Worm (Caenorhabditis elegans) whole organism, L3 larva: ENCODE results near the gene R02D5.8.

Experiments used
- R02D3.7 ChIP-seq: fragments of 150-350 bp; optimal IDR thresholded peaks from 2 replicates; lab custom pipeline; 2014; ENCODE audit warnings: missing biosample characterization, missing genetic modification characterization
- ZK546.5 ChIP-seq: sonication (generic microtip); optimal IDR thresholded peaks from 2 replicates; lab custom pipeline; 2017; ENCODE audit warnings: missing biosample characterization, missing genetic modification characterization
- aly-2 ChIP-seq: fragments of 150-350 bp; optimal IDR thresholded peaks from 2 replicates; lab custom pipeline; 2014; ENCODE audit warnings: missing biosample characterization, missing genetic modification characterization
- ama-1 ChIP-seq: fragments of 150-350 bp; optimal IDR thresholded peaks from 2 replicates; lab custom pipeline; 2018
- ceh-16 ChIP-seq: sonication (generic microtip); optimal IDR thresholded peaks from 2 replicates; lab custom pipeline; 2017; ENCODE audit warnings: missing biosample characterization, missing genetic modification characterization
- ceh-28 ChIP-seq: fragments of 150-350 bp; optimal IDR thresholded peaks from 2 replicates; lab custom pipeline; 2014; ENCODE audit warnings: missing biosample characterization, missing genetic modification reagents, missing genetic modification characterization
- ceh-82 ChIP-seq: fragments of 150-350 bp; optimal IDR thresholded peaks from 2 replicates; lab custom pipeline; 2014; ENCODE audit warnings: missing biosample characterization, missing genetic modification characterization
- ceh-9 ChIP-seq: sonication (generic microtip); optimal IDR thresholded peaks from 2 replicates; lab custom pipeline; 2018; ENCODE audit warnings: missing biosample characterization, missing genetic modification characterization
- daf-12 ChIP-seq: fragments of 150-350 bp; optimal IDR thresholded peaks from 2 replicates; lab custom pipeline; 2014; ENCODE audit warnings: missing biosample characterization, missing genetic modification reagents, missing genetic modification characterization
- egl-27 ChIP-seq: sonication (generic microtip); optimal IDR thresholded peaks from 4 replicates; lab custom pipeline; 2017; ENCODE audit warnings: missing biosample characterization, missing genetic modification reagents, missing genetic modification characterization
- egl-5 ChIP-seq: fragments of 150-350 bp; optimal IDR thresholded peaks from 2 replicates; lab custom pipeline; 2017; ENCODE audit warnings: missing biosample characterization, missing genetic modification reagents, missing genetic modification characterization, inconsistent platforms
- elt-1 ChIP-seq: fragments of 150-350 bp; optimal IDR thresholded peaks from 2 replicates; lab custom pipeline; 2014; ENCODE audit warnings: missing biosample characterization, missing genetic modification characterization
- elt-2 ChIP-seq: sonication (generic microtip); optimal IDR thresholded peaks from 2 replicates; lab custom pipeline; 2016; ENCODE audit warnings: missing genetic modification reagents, mild to moderate bottlenecking, missing genetic modification characterization, missing compliant biosample characterization
- elt-3 ChIP-seq, 3 experiments: fragments of 150-350 bp in 1 of 3; sonication (generic microtip) in 2 of 3; optimal IDR thresholded peaks; 2 replicates in 2 of 3; 4 replicates in 1 of 3; lab custom pipeline; 2014 to 2017; ENCODE audit warnings: missing biosample characterization in 3 of 3, missing genetic modification characterization in 3 of 3
- eor-1 ChIP-seq, 2 experiments: fragments of 150-350 bp; optimal IDR thresholded peaks; 2 replicates each; lab custom pipeline; 2014 to 2018; ENCODE audit warnings: missing biosample characterization in 2 of 2, missing genetic modification characterization in 2 of 2
- fkh-10 ChIP-seq: sonication (generic microtip); optimal IDR thresholded peaks from 2 replicates; lab custom pipeline; 2017; ENCODE audit warnings: missing biosample characterization, missing genetic modification reagents, missing genetic modification characterization
- fos-1 ChIP-seq: fragments of 150-350 bp; optimal IDR thresholded peaks from 2 replicates; lab custom pipeline; 2014; ENCODE audit warnings: missing biosample characterization, missing genetic modification characterization
- hmg-11 ChIP-seq: sonication (generic microtip); optimal IDR thresholded peaks from 2 replicates; lab custom pipeline; 2016; ENCODE audit warnings: missing genetic modification characterization, missing compliant biosample characterization
- jun-1 ChIP-seq: fragments of 150-350 bp; optimal IDR thresholded peaks from 2 replicates; lab custom pipeline; 2014; ENCODE audit warnings: missing biosample characterization, missing genetic modification reagents, missing genetic modification characterization
- lin-15B ChIP-seq: fragments of 150-350 bp; optimal IDR thresholded peaks from 2 replicates; lab custom pipeline; 2014; ENCODE audit warnings: missing biosample characterization, missing genetic modification characterization
- lin-39 ChIP-seq: fragments of 150-350 bp; optimal IDR thresholded peaks from 2 replicates; lab custom pipeline; 2018; ENCODE audit warnings: missing biosample characterization, missing genetic modification reagents, missing genetic modification characterization
- lsy-12 ChIP-seq: sonication (generic microtip); optimal IDR thresholded peaks from 2 replicates; lab custom pipeline; 2016; ENCODE audit warnings: mild to moderate bottlenecking, missing genetic modification characterization, missing compliant biosample characterization
- mdl-1 ChIP-seq: fragments of 150-350 bp; optimal IDR thresholded peaks from 2 replicates; lab custom pipeline; 2014; ENCODE audit warnings: missing biosample characterization, missing genetic modification characterization
- mml-1 ChIP-seq: fragments of 150-350 bp; sonication (generic microtip); optimal IDR thresholded peaks from 3 replicates; lab custom pipeline; 2014; ENCODE audit warnings: missing biosample characterization, missing genetic modification characterization
- nfya-1 ChIP-seq: sonication (generic microtip); optimal IDR thresholded peaks from 2 replicates; lab custom pipeline; 2017; ENCODE audit warnings: missing genetic modification characterization, mild to moderate bottlenecking, missing compliant biosample characterization, antibody characterized with exemption, moderate library complexity; ENCODE audit not compliant: insufficient read depth
- nhr-11 ChIP-seq: fragments of 150-350 bp; optimal IDR thresholded peaks from 2 replicates; lab custom pipeline; 2014; ENCODE audit warnings: missing biosample characterization, missing genetic modification characterization
- nhr-23 ChIP-seq: fragments of 150-350 bp; optimal IDR thresholded peaks from 2 replicates; lab custom pipeline; 2014; ENCODE audit warnings: missing biosample characterization, missing genetic modification reagents, missing genetic modification characterization
- nhr-237 ChIP-seq: fragments of 150-350 bp; optimal IDR thresholded peaks from 2 replicates; lab custom pipeline; 2014; ENCODE audit warnings: missing biosample characterization, missing genetic modification characterization
- nhr-25 ChIP-seq: sonication (generic microtip); optimal IDR thresholded peaks from 2 replicates; lab custom pipeline; 2017; ENCODE audit warnings: missing biosample characterization, missing genetic modification characterization
- nhr-28 ChIP-seq: fragments of 150-350 bp; optimal IDR thresholded peaks from 2 replicates; lab custom pipeline; 2014; ENCODE audit warnings: missing biosample characterization, missing genetic modification characterization
- nhr-43 ChIP-seq: sonication (generic microtip); optimal IDR thresholded peaks from 2 replicates; lab custom pipeline; 2016; ENCODE audit warnings: mild to moderate bottlenecking, missing genetic modification characterization, missing compliant biosample characterization; ENCODE audit not compliant: poor library complexity, severe bottlenecking
- nhr-67 ChIP-seq: fragments of 150-350 bp; optimal IDR thresholded peaks from 2 replicates; lab custom pipeline; 2014; ENCODE audit warnings: missing biosample characterization, missing genetic modification characterization
- nhr-76 ChIP-seq: fragments of 150-350 bp; sonication (generic microtip); optimal IDR thresholded peaks from 5 replicates; lab custom pipeline; 2014; ENCODE audit warnings: missing biosample characterization, missing genetic modification characterization
- nhr-77 ChIP-seq: fragments of 150-350 bp; optimal IDR thresholded peaks from 2 replicates; lab custom pipeline; 2014; ENCODE audit warnings: missing biosample characterization, missing genetic modification characterization
- pha-4 ChIP-seq: fragments of 150-350 bp; optimal IDR thresholded peaks from 2 replicates; lab custom pipeline; 2014; ENCODE audit warnings: missing biosample characterization, missing genetic modification reagents, missing genetic modification characterization
- pqm-1 ChIP-seq: fragments of 150-350 bp; optimal IDR thresholded peaks from 2 replicates; lab custom pipeline; 2017; ENCODE audit warnings: missing biosample characterization, missing genetic modification characterization, inconsistent platforms
- skn-1 ChIP-seq: fragments of 150-350 bp; optimal IDR thresholded peaks from 2 replicates; lab custom pipeline; 2014; ENCODE audit warnings: missing biosample characterization, missing genetic modification characterization
- snpc-4 ChIP-seq: fragments of 150-350 bp; optimal IDR thresholded peaks from 2 replicates; lab custom pipeline; 2014; ENCODE audit warnings: missing biosample characterization, missing genetic modification characterization
- tbx-2 ChIP-seq: sonication (generic microtip); optimal IDR thresholded peaks from 2 replicates; lab custom pipeline; 2016; ENCODE audit warnings: mild to moderate bottlenecking, missing genetic modification characterization, missing compliant biosample characterization
- unc-39 ChIP-seq: sonication (generic microtip); optimal IDR thresholded peaks from 4 replicates; lab custom pipeline; 2017; ENCODE audit warnings: missing biosample characterization, missing genetic modification characterization
- unc-62 ChIP-seq: fragments of 150-350 bp; sonication (generic microtip); optimal IDR thresholded peaks from 4 replicates; lab custom pipeline; 2014; ENCODE audit warnings: missing biosample characterization, missing genetic modification reagents, missing genetic modification characterization
- zag-1 ChIP-seq: fragments of 150-350 bp; optimal IDR thresholded peaks from 2 replicates; lab custom pipeline; 2014; ENCODE audit warnings: missing biosample characterization, missing genetic modification characterization
- ztf-11 ChIP-seq: fragments of 150-350 bp; optimal IDR thresholded peaks from 2 replicates; lab custom pipeline; 2014; ENCODE audit warnings: missing biosample characterization, missing genetic modification characterization
- ztf-4 ChIP-seq: fragments of 150-350 bp; optimal IDR thresholded peaks from 2 replicates; lab custom pipeline; 2014; ENCODE audit warnings: missing biosample characterization, missing genetic modification characterization

The R02D5.8 gene

ce11 chrV:14523788-14524582 is 4.8 kb upstream of the R02D5.8 start, which contains the start of gene ril-1:
Gene ril-1, minus strand, starts transcription at chrV:14524129.
- TF ChIP-seq egl-27 = no peak
- TF ChIP-seq mdl-1 (tag; lab: Kevin White, UChicago) = no peak
- TF ChIP-seq elt-2 = peak; percentile 48
- no peak for TF ChIP-seq skn-1 (tag; lab: Kevin White, UChicago)
- peak; percentile 49 for TF ChIP-seq hmg-11 (tag; lab: Kevin White, UChicago)
- TF ChIP-seq mml-1 (tag; lab: Kevin White, UChicago) = no peak
- no peak for TF ChIP-seq pqm-1 (tag; lab: Kevin White, UChicago)
- TF ChIP-seq unc-39 (tag; lab: Kevin White, UChicago) = no peak
- no peak for TF ChIP-seq zag-1 (tag; lab: Kevin White, UChicago)
- no peak for TF ChIP-seq ama-1
- TF ChIP-seq nhr-76 (tag; lab: Kevin White, UChicago) = no peak
- no peak for TF ChIP-seq elt-1 (tag; lab: Kevin White, UChicago)
- TF ChIP-seq ceh-82 (tag; lab: Kevin White, UChicago) = no peak
- no peak for TF ChIP-seq eor-1 (tag; optimal IDR thresholded peaks at IDR 0.05; lab: Kevin White, UChicago)
- no peak for TF ChIP-seq ceh-16 (tag; lab: Kevin White, UChicago)
- TF ChIP-seq lin-39 (tag; lab: Kevin White, UChicago) = no peak
- no peak for TF ChIP-seq nhr-77 (tag; lab: Kevin White, UChicago)
- no peak for TF ChIP-seq pha-4
- TF ChIP-seq lin-15B (tag; lab: Kevin White, UChicago) = peak; percentile 54
- no peak for TF ChIP-seq fkh-10 (GFP tag; lab: Kevin White, UChicago)
- TF ChIP-seq unc-62 (GFP tag; lab: Kevin White, UChicago) = no peak
- no peak for TF ChIP-seq R02D3.7 (tag; lab: Kevin White, UChicago)
- TF ChIP-seq nhr-43 = no peak
- peak; percentile 29 for TF ChIP-seq nhr-25 (tag; lab: Kevin White, UChicago)
- TF ChIP-seq ztf-11 (tag; lab: Kevin White, UChicago) = no peak
- no peak for TF ChIP-seq ztf-4 (tag; lab: Kevin White, UChicago)
- TF ChIP-seq egl-5 (tag; lab: Kevin White, UChicago) = no peak
- no peak for TF ChIP-seq daf-12
- no peak for TF ChIP-seq nhr-11 (tag; lab: Kevin White, UChicago)
- peak; percentile 7 for TF ChIP-seq nhr-23 (tag; lab: Kevin White, UChicago)
- TF ChIP-seq aly-2 (tag; lab: Kevin White, UChicago) = no peak
- no peak for TF ChIP-seq snpc-4 (tag; lab: Kevin White, UChicago)
- TF ChIP-seq ceh-9 (tag; lab: Kevin White, UChicago) = no peak
- no peak for TF ChIP-seq ceh-28
- TF ChIP-seq fos-1 (tag; lab: Kevin White, UChicago) = no peak
- TF ChIP-seq nfya-1 (tag; lab: Kevin White, UChicago) = peak; percentile 64
- TF ChIP-seq jun-1 (tag; lab: Kevin White, UChicago) = no peak
- no peak for TF ChIP-seq lsy-12 (tag; lab: Kevin White, UChicago)

- no peak for TF ChIP-seq elt-2
- TF ChIP-seq ztf-4 (tag; lab: Kevin White, UChicago) = no peak
- TF ChIP-seq zag-1 (tag; lab: Kevin White, UChicago) = no peak
- TF ChIP-seq elt-3 (tag; optimal IDR thresholded peaks at IDR 0.05; lab: Kevin White, UChicago) = no peak
- no peak for TF ChIP-seq nhr-28 (tag; lab: Kevin White, UChicago)
- no peak for TF ChIP-seq ceh-9 (tag; lab: Kevin White, UChicago)
- no peak for TF ChIP-seq ceh-28
- TF ChIP-seq nhr-67 = no peak
- TF ChIP-seq R02D3.7 (tag; lab: Kevin White, UChicago) = no peak
- no peak for TF ChIP-seq ZK546.5 (tag; lab: Kevin White, UChicago)
- TF ChIP-seq nhr-77 (tag; lab: Kevin White, UChicago) = no peak
- TF ChIP-seq snpc-4 (tag; lab: Kevin White, UChicago) = no peak
- TF ChIP-seq mml-1 (tag; lab: Kevin White, UChicago) = no peak
- TF ChIP-seq nhr-237 = no peak
- no peak for TF ChIP-seq lsy-12 (tag; lab: Kevin White, UChicago)
- TF ChIP-seq tbx-2 (tag; lab: Kevin White, UChicago) = no peak
- TF ChIP-seq, all 47 proteins: peak for 0
Measured at ce11 chrV:14523105-14523504, 3.9 kb upstream of the R02D5.8 start, which contains the start of gene C53A5.2. Gene C53A5.2, minus strand, starts transcription at chrV:14523205.
